Worm (Caenorhabditis elegans): Measurements from ENCODE around the gene T24E12.11.

The T24E12.11 gene

ce11 chrII:3787151-3787550 lies 7.8 kb upstream of the T24E12.11 start, which contains the start of gene T24E12.13:
T24E12.13 (plus strand) TSS chrII:3787451.
- no peak for TF ChIP-seq egl-27 (tag; optimal IDR thresholded peaks at IDR 0.05)
- TF ChIP-seq sup-37 (GFP tag; optimal IDR thresholded peaks at IDR 0.05), result no peak
- TF ChIP-seq elt-2 (tag; optimal IDR thresholded peaks at IDR 0.05), result no peak
- no peak for TF ChIP-seq nhr-84 (tag; optimal IDR thresholded peaks at IDR 0.05)
- TF ChIP-seq nhr-90 (tag; optimal IDR thresholded peaks at IDR 0.05; ENCODE audit: poor library complexity), result no peak
- TF ChIP-seq dpl-1 (GFP tag; optimal IDR thresholded peaks at IDR 0.05), result no peak
- TF ChIP-seq ceh-8 (GFP tag; optimal IDR thresholded peaks at IDR 0.05), result no peak
- TF ChIP-seq ama-1 (optimal IDR thresholded peaks at IDR 0.05), result no peak
- no peak for TF ChIP-seq C16A3.4 (tag; optimal IDR thresholded peaks at IDR 0.05)
- TF ChIP-seq unc-130 (tag; optimal IDR thresholded peaks at IDR 0.05), result no peak
- no peak for TF ChIP-seq efl-1 (optimal IDR thresholded peaks at IDR 0.05)
- TF ChIP-seq efl-1 (GFP tag; optimal IDR thresholded peaks at IDR 0.05 in 1 of 2), result no peak
- TF ChIP-seq sox-4 (tag; optimal IDR thresholded peaks at IDR 0.05), result no peak
- TF ChIP-seq skn-1 (tag; optimal IDR thresholded peaks at IDR 0.05), result no peak
- no peak for TF ChIP-seq xbp-1 (tag; optimal IDR thresholded peaks at IDR 0.05)
- TF ChIP-seq mef-2 (tag; optimal IDR thresholded peaks at IDR 0.05), result no peak
- TF ChIP-seq ceh-90 (tag; optimal IDR thresholded peaks at IDR 0.05), result no peak
- TF ChIP-seq nhr-71 (tag; optimal IDR thresholded peaks at IDR 0.05), result no peak
- TF ChIP-seq zip-4 (GFP tag; optimal IDR thresholded peaks at IDR 0.05), result no peak
- no peak for TF ChIP-seq Y116A8C.19 (tag; optimal IDR thresholded peaks at IDR 0.05; ENCODE audit: borderline replicate concordance)

- TF ChIP-seq lir-3 (tag; optimal IDR thresholded peaks at IDR 0.05; ENCODE audit: poor library complexity), result no peak
- TF ChIP-seq fkh-10 (GFP tag; optimal IDR thresholded peaks at IDR 0.05), result no peak
- peak in 1 of 2 experiments; percentile 58 for TF ChIP-seq lsy-2 (tag; optimal IDR thresholded peaks at IDR 0.05)
- TF ChIP-seq fos-1 (tag; optimal IDR thresholded peaks at IDR 0.05), result peak; percentile 4
- no peak for TF ChIP-seq nhr-77 (tag; optimal IDR thresholded peaks at IDR 0.05)
- no peak for TF ChIP-seq tbx-2 (tag; optimal IDR thresholded peaks at IDR 0.05)
- no peak for TF ChIP-seq nhr-47 (tag; optimal IDR thresholded peaks at IDR 0.05)
- TF ChIP-seq lin-14 (GFP tag; optimal IDR thresholded peaks at IDR 0.05), result no peak
- TF ChIP-seq ceh-88 (GFP tag; IDR thresholded peaks at IDR 0.05), result no peak
- no peak for TF ChIP-seq F16B12.6 (tag; optimal IDR thresholded peaks at IDR 0.05)
- TF ChIP-seq rnt-1 (tag; optimal IDR thresholded peaks at IDR 0.05), result no peak
- TF ChIP-seq pqm-1 (tag; optimal IDR thresholded peaks at IDR 0.05), result peak; percentile 99
- no peak for TF ChIP-seq elt-3 (tag; optimal IDR thresholded peaks at IDR 0.05)
- TF ChIP-seq isw-1 (GFP tag; IDR thresholded peaks at IDR 0.05), result no peak
- no peak for TF ChIP-seq mdl-1 (tag; optimal IDR thresholded peaks at IDR 0.05)
- no peak for TF ChIP-seq ets-5 (GFP tag; IDR thresholded peaks at IDR 0.05)
- no peak for TF ChIP-seq hpl-2 (GFP tag; optimal IDR thresholded peaks at IDR 0.05)
- TF ChIP-seq efl-3 (GFP tag; optimal IDR thresholded peaks at IDR 0.05), result no peak
- peak in 1 of 2 experiments; percentile 70 for TF ChIP-seq lin-35 (GFP tag; optimal IDR thresholded peaks at IDR 0.05)
- no peak for TF ChIP-seq swsn-7 (tag; optimal IDR thresholded peaks at IDR 0.05)
- TF ChIP-seq unc-130 (tag; optimal IDR thresholded peaks at IDR 0.05), result no peak
- no peak for TF ChIP-seq zag-1 (tag; optimal IDR thresholded peaks at IDR 0.05)
- TF ChIP-seq sptf-1 (tag; optimal IDR thresholded peaks at IDR 0.05), result no peak
- TF ChIP-seq blmp-1 (tag; optimal IDR thresholded peaks at IDR 0.05), result no peak
- peak; percentile 79 for TF ChIP-seq pax-3 (tag; optimal IDR thresholded peaks at IDR 0.05)
- no peak for TF ChIP-seq vab-15 (tag; optimal IDR thresholded peaks at IDR 0.05)
- TF ChIP-seq lin-13 (GFP tag; optimal IDR thresholded peaks at IDR 0.05), result no peak
- no peak for TF ChIP-seq nhr-71 (tag; optimal IDR thresholded peaks at IDR 0.05)
- TF ChIP-seq sox-4 (tag; optimal IDR thresholded peaks at IDR 0.05), result no peak
- 0 out of 2 replicates have a peak, but pooled peaks have one; percentile 6 for TF ChIP-seq nhr-19 (GFP tag; conservative IDR thresholded peaks at IDR 0.05)
- no peak for TF ChIP-seq xbp-1 (tag; optimal IDR thresholded peaks at IDR 0.05)
- TF ChIP-seq snpc-4 (tag; optimal IDR thresholded peaks at IDR 0.05), result no peak
- TF ChIP-seq egl-13 (tag; optimal IDR thresholded peaks at IDR 0.05), result no peak
- TF ChIP-seq fkh-8 (tag; optimal IDR thresholded peaks at IDR 0.05), result peak; percentile 9
- no peak for TF ChIP-seq alr-1 (tag; optimal IDR thresholded peaks at IDR 0.05; ENCODE audit: borderline replicate concordance)
- peak; percentile 87 for TF ChIP-seq ceh-8 (GFP tag; optimal IDR thresholded peaks at IDR 0.05)
- no peak for TF ChIP-seq aly-2 (tag; optimal IDR thresholded peaks at IDR 0.05)
- no peak for TF ChIP-seq grh-1 (GFP tag; IDR thresholded peaks at IDR 0.05)
Measured at ce11 chrII:3786538-3786937, 7.2 kb upstream of the T24E12.11 start.
